Worm (Caenorhabditis elegans) whole organism, L3 larva: Measurements from ENCODE around the gene set-5.
A peak's percentile ranks its signal among the peaks of the same experiment; 100 is the strongest.

ENCODE experiments used
- R02D3.7 ChIP-seq: fragments of 150-350 bp; optimal IDR thresholded peaks from 2 replicates; lab custom pipeline; 2014; ENCODE audit warnings: missing biosample characterization, missing genetic modification characterization
- ZK546.5 ChIP-seq: sonication (generic microtip); optimal IDR thresholded peaks from 2 replicates; lab custom pipeline; 2017; ENCODE audit warnings: missing biosample characterization, missing genetic modification characterization
- ceh-16 ChIP-seq: sonication (generic microtip); optimal IDR thresholded peaks from 2 replicates; lab custom pipeline; 2017; ENCODE audit warnings: missing biosample characterization, missing genetic modification characterization
- ceh-28 ChIP-seq: fragments of 150-350 bp; optimal IDR thresholded peaks from 2 replicates; lab custom pipeline; 2014; ENCODE audit warnings: missing biosample characterization, missing genetic modification reagents, missing genetic modification characterization
- ceh-82 ChIP-seq: fragments of 150-350 bp; optimal IDR thresholded peaks from 2 replicates; lab custom pipeline; 2014; ENCODE audit warnings: missing biosample characterization, missing genetic modification characterization
- egl-27 ChIP-seq: sonication (generic microtip); optimal IDR thresholded peaks from 4 replicates; lab custom pipeline; 2017; ENCODE audit warnings: missing biosample characterization, missing genetic modification reagents, missing genetic modification characterization
- egl-5 ChIP-seq: fragments of 150-350 bp; optimal IDR thresholded peaks from 2 replicates; lab custom pipeline; 2017; ENCODE audit warnings: missing biosample characterization, missing genetic modification reagents, missing genetic modification characterization, inconsistent platforms
- elt-1 ChIP-seq: fragments of 150-350 bp; optimal IDR thresholded peaks from 2 replicates; lab custom pipeline; 2014; ENCODE audit warnings: missing biosample characterization, missing genetic modification characterization
- elt-2 ChIP-seq: sonication (generic microtip); optimal IDR thresholded peaks from 2 replicates; lab custom pipeline; 2016; ENCODE audit warnings: missing genetic modification reagents, mild to moderate bottlenecking, missing genetic modification characterization, missing compliant biosample characterization
- elt-3 ChIP-seq, 3 experiments: fragments of 150-350 bp in 1 of 3; sonication (generic microtip) in 2 of 3; optimal IDR thresholded peaks; 2 replicates in 2 of 3; 4 replicates in 1 of 3; lab custom pipeline; 2014 to 2017; ENCODE audit warnings: missing biosample characterization in 3 of 3, missing genetic modification characterization in 3 of 3
- fkh-10 ChIP-seq: sonication (generic microtip); optimal IDR thresholded peaks from 2 replicates; lab custom pipeline; 2017; ENCODE audit warnings: missing biosample characterization, missing genetic modification reagents, missing genetic modification characterization
- fos-1 ChIP-seq: fragments of 150-350 bp; optimal IDR thresholded peaks from 2 replicates; lab custom pipeline; 2014; ENCODE audit warnings: missing biosample characterization, missing genetic modification characterization
- hmg-11 ChIP-seq: sonication (generic microtip); optimal IDR thresholded peaks from 2 replicates; lab custom pipeline; 2016; ENCODE audit warnings: missing genetic modification characterization, missing compliant biosample characterization
- jun-1 ChIP-seq: fragments of 150-350 bp; optimal IDR thresholded peaks from 2 replicates; lab custom pipeline; 2014; ENCODE audit warnings: missing biosample characterization, missing genetic modification reagents, missing genetic modification characterization
- lin-15B ChIP-seq: fragments of 150-350 bp; optimal IDR thresholded peaks from 2 replicates; lab custom pipeline; 2014; ENCODE audit warnings: missing biosample characterization, missing genetic modification characterization
- lin-39 ChIP-seq: fragments of 150-350 bp; optimal IDR thresholded peaks from 2 replicates; lab custom pipeline; 2018; ENCODE audit warnings: missing biosample characterization, missing genetic modification reagents, missing genetic modification characterization
- lsy-12 ChIP-seq: sonication (generic microtip); optimal IDR thresholded peaks from 2 replicates; lab custom pipeline; 2016; ENCODE audit warnings: mild to moderate bottlenecking, missing genetic modification characterization, missing compliant biosample characterization
- mdl-1 ChIP-seq: fragments of 150-350 bp; optimal IDR thresholded peaks from 2 replicates; lab custom pipeline; 2014; ENCODE audit warnings: missing biosample characterization, missing genetic modification characterization
- mml-1 ChIP-seq: fragments of 150-350 bp; sonication (generic microtip); optimal IDR thresholded peaks from 3 replicates; lab custom pipeline; 2014; ENCODE audit warnings: missing biosample characterization, missing genetic modification characterization
- nfya-1 ChIP-seq: sonication (generic microtip); optimal IDR thresholded peaks from 2 replicates; lab custom pipeline; 2017; ENCODE audit warnings: missing genetic modification characterization, mild to moderate bottlenecking, missing compliant biosample characterization, antibody characterized with exemption, moderate library complexity; ENCODE audit not compliant: insufficient read depth
- nhr-11 ChIP-seq: fragments of 150-350 bp; optimal IDR thresholded peaks from 2 replicates; lab custom pipeline; 2014; ENCODE audit warnings: missing biosample characterization, missing genetic modification characterization
- nhr-12 ChIP-seq: fragments of 150-350 bp; optimal IDR thresholded peaks from 2 replicates; lab custom pipeline; 2014; ENCODE audit warnings: missing biosample characterization, missing genetic modification characterization
- nhr-23 ChIP-seq: fragments of 150-350 bp; optimal IDR thresholded peaks from 2 replicates; lab custom pipeline; 2014; ENCODE audit warnings: missing biosample characterization, missing genetic modification reagents, missing genetic modification characterization
- nhr-237 ChIP-seq: fragments of 150-350 bp; optimal IDR thresholded peaks from 2 replicates; lab custom pipeline; 2014; ENCODE audit warnings: missing biosample characterization, missing genetic modification characterization
- nhr-25 ChIP-seq: sonication (generic microtip); optimal IDR thresholded peaks from 2 replicates; lab custom pipeline; 2017; ENCODE audit warnings: missing biosample characterization, missing genetic modification characterization
- nhr-28 ChIP-seq: fragments of 150-350 bp; optimal IDR thresholded peaks from 2 replicates; lab custom pipeline; 2014; ENCODE audit warnings: missing biosample characterization, missing genetic modification characterization
- nhr-67 ChIP-seq: fragments of 150-350 bp; optimal IDR thresholded peaks from 2 replicates; lab custom pipeline; 2014; ENCODE audit warnings: missing biosample characterization, missing genetic modification characterization
- nhr-76 ChIP-seq: fragments of 150-350 bp; sonication (generic microtip); optimal IDR thresholded peaks from 5 replicates; lab custom pipeline; 2014; ENCODE audit warnings: missing biosample characterization, missing genetic modification characterization
- pha-4 ChIP-seq: fragments of 150-350 bp; optimal IDR thresholded peaks from 2 replicates; lab custom pipeline; 2014; ENCODE audit warnings: missing biosample characterization, missing genetic modification reagents, missing genetic modification characterization
- sea-2 ChIP-seq: fragments of 150-350 bp; sonication (generic microtip); optimal IDR thresholded peaks from 4 replicates; lab custom pipeline; 2014; ENCODE audit warnings: missing biosample characterization, missing genetic modification reagents, missing genetic modification characterization
- tbx-2 ChIP-seq: sonication (generic microtip); optimal IDR thresholded peaks from 2 replicates; lab custom pipeline; 2016; ENCODE audit warnings: mild to moderate bottlenecking, missing genetic modification characterization, missing compliant biosample characterization
- unc-39 ChIP-seq: sonication (generic microtip); optimal IDR thresholded peaks from 4 replicates; lab custom pipeline; 2017; ENCODE audit warnings: missing biosample characterization, missing genetic modification characterization
- unc-62 ChIP-seq: fragments of 150-350 bp; sonication (generic microtip); optimal IDR thresholded peaks from 4 replicates; lab custom pipeline; 2014; ENCODE audit warnings: missing biosample characterization, missing genetic modification reagents, missing genetic modification characterization
- ztf-11 ChIP-seq: fragments of 150-350 bp; optimal IDR thresholded peaks from 2 replicates; lab custom pipeline; 2014; ENCODE audit warnings: missing biosample characterization, missing genetic modification characterization
- ztf-4 ChIP-seq: fragments of 150-350 bp; optimal IDR thresholded peaks from 2 replicates; lab custom pipeline; 2014; ENCODE audit warnings: missing biosample characterization, missing genetic modification characterization

set-5 gene

DNA sequence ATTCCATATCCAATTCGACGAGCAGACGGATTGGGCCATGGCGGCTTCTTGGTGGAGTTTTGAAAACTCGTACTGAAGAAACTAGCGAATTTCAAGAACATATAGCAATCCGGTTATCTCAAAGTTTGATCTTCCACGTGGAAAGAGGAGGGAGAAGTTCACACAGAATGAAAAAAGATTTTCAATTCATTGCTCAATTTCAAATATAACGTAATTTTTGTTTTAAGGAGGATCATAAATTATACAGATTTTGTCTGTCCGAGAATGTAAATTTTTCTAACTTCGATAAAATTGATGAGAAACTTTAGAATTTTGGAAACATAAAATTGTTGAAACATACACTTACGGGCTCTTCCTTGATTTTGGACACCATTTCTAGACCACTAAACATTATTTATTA is 30.0 kb downstream of the set-5 start, which contains the start of gene Y50E8A.2:
Y50E8A.2 (minus strand) TSS at position 101 of the 400 bp plus-strand sequence.
- TF ChIP-seq ceh-28 (tag; lab: Kevin White, UChicago) = no peak
- no peak for TF ChIP-seq elt-1 (tag; lab: Kevin White, UChicago)
- no peak for TF ChIP-seq egl-5 (tag; lab: Kevin White, UChicago)
- no peak for TF ChIP-seq elt-3 (tag; optimal IDR thresholded peaks at IDR 0.05; lab: Kevin White, UChicago)
- no peak for TF ChIP-seq elt-2 (tag; lab: Kevin White, UChicago)
- TF ChIP-seq nhr-25 (tag; lab: Kevin White, UChicago) = no peak

DNA sequence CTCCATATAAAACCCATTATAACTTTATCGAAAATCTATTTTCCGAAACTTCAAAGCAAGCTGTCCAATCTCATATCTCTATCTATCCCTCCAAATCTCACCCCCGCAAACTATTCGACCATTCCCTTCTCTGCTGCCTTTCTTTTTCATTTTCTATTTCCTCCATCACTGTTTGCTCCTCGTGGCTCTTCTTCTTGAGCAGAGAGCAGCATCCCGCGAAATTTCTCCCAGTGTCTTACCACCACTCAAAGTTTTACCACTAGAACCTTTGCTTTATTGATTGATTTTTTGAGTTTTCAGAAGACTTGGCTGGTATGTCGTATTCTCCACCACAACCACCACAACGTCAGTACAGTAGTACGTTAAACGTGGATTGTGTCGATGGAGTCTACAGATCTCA is 30.6 kb downstream of the set-5 start, which contains the start of gene oig-3:
oig-3 (plus strand) TSS at position 301 of the 400 bp plus-strand sequence.
- TF ChIP-seq nhr-25 (tag; lab: Kevin White, UChicago) = no peak
- TF ChIP-seq pha-4 (tag; lab: Kevin White, UChicago) = no peak
- no peak for TF ChIP-seq fkh-10 (GFP tag; lab: Kevin White, UChicago)
- TF ChIP-seq ceh-16 = no peak
- no peak for TF ChIP-seq nhr-11 (tag; lab: Kevin White, UChicago)
- no peak for TF ChIP-seq elt-1 (tag; lab: Kevin White, UChicago)
- no peak for TF ChIP-seq ZK546.5 (tag; lab: Kevin White, UChicago)
- no peak for TF ChIP-seq R02D3.7
- no peak for TF ChIP-seq egl-27
- TF ChIP-seq nhr-237 (tag; lab: Kevin White, UChicago) = no peak
- TF ChIP-seq nhr-67 (tag; lab: Kevin White, UChicago) = no peak
- TF ChIP-seq jun-1 (tag; lab: Kevin White, UChicago) = no peak
- no peak for TF ChIP-seq lsy-12
- TF ChIP-seq ztf-4 = no peak
- TF ChIP-seq elt-2 (tag; lab: Kevin White, UChicago) = no peak

DNA sequence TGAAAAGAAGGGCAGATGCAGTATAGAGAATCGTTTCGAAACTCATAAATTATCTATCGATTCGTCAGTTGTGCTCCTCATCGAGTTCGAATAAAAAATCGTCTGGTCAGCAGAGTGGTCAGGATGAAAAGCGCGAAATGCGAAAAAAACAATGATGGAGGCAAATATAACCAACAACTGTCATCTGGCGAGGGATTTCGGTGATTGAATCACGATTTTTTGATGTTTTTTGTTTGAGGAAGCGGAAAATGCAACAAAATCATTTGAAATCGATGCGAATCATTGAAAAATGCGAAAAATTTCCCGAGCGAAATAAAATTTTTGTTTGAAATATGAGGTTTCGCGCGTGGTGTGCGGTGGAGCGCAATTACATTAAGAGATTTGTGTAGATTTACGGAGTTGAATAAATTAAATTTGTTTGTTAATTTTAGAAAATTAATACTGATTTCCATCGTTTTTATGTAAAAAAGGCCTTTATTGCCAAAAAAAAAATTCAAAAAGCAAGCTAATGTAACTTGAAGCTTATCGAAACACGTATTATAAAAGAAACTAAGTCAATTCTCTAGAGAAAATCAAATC is 35.5 kb downstream of the set-5 start, which contains the start of gene unc-61:
unc-61 (minus strand) TSS at position 51 of the 579 bp plus-strand sequence.
- no peak for TF ChIP-seq nhr-67 (tag; lab: Kevin White, UChicago)
- no peak for TF ChIP-seq mml-1
- no peak for TF ChIP-seq nhr-12 (tag; lab: Kevin White, UChicago)
- TF ChIP-seq nhr-25 (tag; lab: Kevin White, UChicago) = no peak
- TF ChIP-seq tbx-2 (tag; lab: Kevin White, UChicago) = no peak
- no peak for TF ChIP-seq lsy-12
- TF ChIP-seq jun-1 (tag; lab: Kevin White, UChicago) = no peak
- TF ChIP-seq lin-15B (tag; lab: Kevin White, UChicago) = peak; percentile 74
- peak; percentile 82 for TF ChIP-seq R02D3.7
- no peak for TF ChIP-seq nhr-76 (tag; lab: Kevin White, UChicago)
- no peak for TF ChIP-seq ZK546.5 (tag; lab: Kevin White, UChicago)
- TF ChIP-seq nhr-237 (tag; lab: Kevin White, UChicago) = no peak
- no peak for TF ChIP-seq sea-2 (GFP tag; lab: Kevin White, UChicago)
- no peak for TF ChIP-seq elt-2 (tag; lab: Kevin White, UChicago)
- no peak for TF ChIP-seq fos-1 (tag; lab: Kevin White, UChicago)
- no peak for TF ChIP-seq mdl-1
- peak; percentile 35 for TF ChIP-seq pha-4 (tag; lab: Kevin White, UChicago)
- TF ChIP-seq ceh-16 = no peak
- peak; percentile 1 for TF ChIP-seq lin-39
- TF ChIP-seq nfya-1 (tag; lab: Kevin White, UChicago) = no peak
- no peak for TF ChIP-seq nhr-28 (tag; lab: Kevin White, UChicago)

DNA sequence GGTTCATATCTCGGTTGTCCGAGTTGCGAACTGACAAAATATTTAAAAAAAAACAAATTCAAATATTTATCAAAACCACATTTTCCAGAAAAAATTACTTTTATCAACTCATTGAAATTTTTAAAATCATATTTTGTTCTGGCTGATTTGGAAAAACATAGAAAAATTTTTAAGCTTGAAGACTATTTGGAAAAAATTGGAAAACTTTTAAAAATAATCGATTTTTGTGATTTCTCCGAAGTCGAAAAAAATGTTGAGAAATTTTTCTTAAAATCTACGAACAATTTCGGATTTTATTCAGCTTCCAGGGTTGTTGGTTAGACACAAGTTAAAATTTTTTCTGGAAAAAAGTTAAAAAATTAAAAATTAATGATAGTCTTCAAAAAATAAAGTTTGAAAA is 38.1 kb downstream of the set-5 start, which contains the start of gene Y50E8A.5:
Y50E8A.5 (minus strand) TSS at position 101 of the 400 bp plus-strand sequence.
- TF ChIP-seq ceh-16 (no peak), lsy-12 (no peak), nhr-67 (tag; lab: Kevin White, UChicago) (no peak), elt-2 (tag; lab: Kevin White, UChicago) (no peak)

DNA sequence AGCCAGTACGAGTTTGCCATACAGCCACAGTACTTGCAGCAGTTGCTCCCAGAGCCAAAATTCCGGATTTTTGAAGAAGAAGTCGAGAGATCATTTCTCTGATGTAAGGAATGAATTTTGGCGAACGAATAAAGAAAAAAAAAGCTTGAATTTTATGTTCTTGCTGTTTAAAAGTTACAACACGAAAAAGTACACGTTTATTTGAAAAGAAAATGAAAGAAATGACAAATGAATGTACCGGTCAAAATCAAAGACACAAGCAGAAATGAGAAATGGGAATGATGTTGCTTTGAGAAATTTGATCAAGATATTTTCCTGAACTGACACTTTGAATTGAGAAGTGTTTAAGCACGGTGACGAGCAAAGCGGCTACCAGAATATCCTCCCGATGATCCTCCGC is 42.5 kb downstream of the set-5 start, which contains the start of gene Y50E8A.6:
Y50E8A.6 (minus strand) TSS at position 101 of the 400 bp plus-strand sequence.
- TF ChIP-seq elt-1 (tag; lab: Kevin White, UChicago) (no peak), fos-1 (tag; lab: Kevin White, UChicago) (no peak), lsy-12 (no peak), unc-39 (tag; lab: Kevin White, UChicago) (no peak), ceh-82 (tag; lab: Kevin White, UChicago) (no peak), nhr-76 (tag; lab: Kevin White, UChicago) (no peak), nhr-23 (tag; lab: Kevin White, UChicago) (no peak), egl-5 (tag; lab: Kevin White, UChicago) (no peak), ztf-11 (tag; lab: Kevin White, UChicago) (no peak), pha-4 (tag; lab: Kevin White, UChicago) (no peak), unc-62 (GFP tag; lab: Kevin White, UChicago) (no peak), fkh-10 (GFP tag; lab: Kevin White, UChicago) (no peak), nhr-11 (tag; lab: Kevin White, UChicago) (no peak), nhr-67 (tag; lab: Kevin White, UChicago) (no peak), hmg-11 (tag; lab: Kevin White, UChicago) (no peak), ZK546.5 (tag; lab: Kevin White, UChicago) (no peak), lin-39 (no peak), egl-27 (no peak), jun-1 (tag; lab: Kevin White, UChicago) (no peak), nhr-28 (tag; lab: Kevin White, UChicago) (no peak)
